Worm (Caenorhabditis elegans): ENCODE measurements around the gene osm-7.

DNA sequence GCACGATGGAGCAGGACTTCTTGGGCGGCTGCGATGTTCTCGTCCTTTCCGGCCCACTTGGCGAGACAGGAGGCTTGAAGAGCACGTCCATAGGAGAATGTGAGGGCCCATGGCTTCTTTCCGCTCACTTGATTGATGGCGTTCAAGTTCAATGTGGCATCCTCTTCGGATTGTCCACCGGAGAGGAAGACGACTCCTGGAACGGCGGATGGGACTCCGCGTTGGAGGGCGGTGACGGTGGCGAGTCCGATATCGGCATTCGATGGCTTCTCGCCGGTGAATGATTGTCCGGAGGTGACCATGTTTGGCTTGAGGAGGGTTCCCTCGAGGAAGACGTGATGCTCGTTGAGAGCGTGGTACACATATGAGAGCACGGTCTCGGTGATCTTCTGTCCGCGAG, 12.4 kb upstream of the osm-7 start:
- TF ChIP-seq efl-1 (GFP tag; optimal IDR thresholded peaks at IDR 0.05), result no peak
- TF ChIP-seq rpc-1 (optimal IDR thresholded peaks at IDR 0.05), result no peak
- no peak for TF ChIP-seq rpc-1 (tag; optimal IDR thresholded peaks at IDR 0.05)
- TF ChIP-seq zfh-2 (GFP tag; conservative IDR thresholded peaks at IDR 0.05), result peak; percentile 86
- no peak for TF ChIP-seq mxl-1 (tag; optimal IDR thresholded peaks at IDR 0.05)
- TF ChIP-seq C17E4.6 (GFP tag; IDR thresholded peaks at IDR 0.05), result no peak
